Worm (Caenorhabditis elegans) whole organism, L4 larva: ENCODE data around the gene ubh-3.

Experiments used
- T20F7.1 ChIP-seq: fragments of 200-800 bp; sonication (Bioruptor generic); optimal IDR thresholded peaks from 2 replicates; lab custom pipeline; 2018; ENCODE audit warnings: mild to moderate bottlenecking, missing genetic modification characterization, missing compliant biosample characterization
- Y105C5A.15 ChIP-seq: fragments of 200-800 bp; sonication (Bioruptor generic); IDR thresholded peaks from 2 replicates; pipeline ENCODE4 v1.3.6; 2022; ENCODE audit warnings: missing genetic modification characterization, missing compliant biosample characterization
- ZK546.5 ChIP-seq, 2 experiments: sonication (generic microtip); optimal IDR thresholded peaks; 2 replicates each; lab custom pipeline; 2017; ENCODE audit warnings: missing biosample characterization in 2 of 2, missing genetic modification characterization in 2 of 2
- ceh-20 ChIP-seq: fragments of 200-800 bp; sonication (Bioruptor generic); IDR thresholded peaks from 2 replicates; pipeline ENCODE4 v1.3.6; 2022; ENCODE audit warnings: missing genetic modification reagents, missing genetic modification characterization, missing compliant biosample characterization
- ceh-32 ChIP-seq: sonication (generic microtip); optimal IDR thresholded peaks from 2 replicates; lab custom pipeline; 2016; ENCODE audit warnings: mild to moderate bottlenecking, missing genetic modification characterization, missing compliant biosample characterization; ENCODE audit not compliant: poor library complexity
- ceh-44 ChIP-seq: fragments of 200-800 bp; sonication (Bioruptor generic); IDR thresholded peaks from 2 replicates; pipeline ENCODE4 v1.3.6; 2022; ENCODE audit warnings: missing genetic modification reagents, missing genetic modification characterization, missing compliant biosample characterization
- ceh-82 ChIP-seq: sonication (generic microtip); optimal IDR thresholded peaks from 2 replicates; lab custom pipeline; 2017; ENCODE audit warnings: missing biosample characterization, missing genetic modification characterization
- daf-12 ChIP-seq: fragments of 150-350 bp; optimal IDR thresholded peaks from 2 replicates; lab custom pipeline; 2014; ENCODE audit warnings: missing biosample characterization, missing genetic modification reagents, missing genetic modification characterization
- daf-16 ChIP-seq, 3 experiments: sonication (generic microtip); optimal IDR thresholded peaks; 2 replicates each; lab custom pipeline; 2016 to 2017; ENCODE audit warnings: missing genetic modification characterization in 3 of 3, missing genetic modification reagents in 3 of 3, mild to moderate bottlenecking in 2 of 3, missing compliant biosample characterization in 2 of 3, missing biosample characterization in 1 of 3, moderate library complexity in 1 of 3
- daf-19 ChIP-seq: fragments of 200-800 bp; sonication (Bioruptor generic); conservative IDR thresholded peaks from 2 replicates; pipeline ENCODE4 v1.3.6; 2022; ENCODE audit warnings: missing genetic modification characterization, missing compliant biosample characterization
- daf-8 ChIP-seq: fragments of 200-800 bp; sonication (Bioruptor generic); IDR thresholded peaks from 2 replicates; pipeline ENCODE4 v1.3.6; 2022; ENCODE audit warnings: missing genetic modification characterization, missing compliant biosample characterization
- dmd-6 ChIP-seq: fragments of 200-800 bp; sonication (Bioruptor generic); IDR thresholded peaks from 2 replicates; pipeline ENCODE4 v1.3.6; 2022; ENCODE audit warnings: missing genetic modification reagents, missing genetic modification characterization, missing compliant biosample characterization
- egl-43 ChIP-seq: fragments of 200-800 bp; sonication (Bioruptor generic); IDR thresholded peaks from 2 replicates; pipeline ENCODE4 v1.3.6; 2022; ENCODE audit warnings: missing genetic modification reagents, missing genetic modification characterization, missing compliant biosample characterization
- hlh-11 ChIP-seq: fragments of 200-800 bp; sonication (Bioruptor generic); optimal IDR thresholded peaks from 2 replicates; lab custom pipeline; 2018; ENCODE audit warnings: mild to moderate bottlenecking, missing genetic modification characterization, missing compliant biosample characterization
- hlh-30 ChIP-seq: sonication (generic microtip); optimal IDR thresholded peaks from 2 replicates; lab custom pipeline; 2017; ENCODE audit warnings: antibody characterized with exemption, mild to moderate bottlenecking, missing genetic modification characterization, missing compliant biosample characterization; ENCODE audit not compliant: insufficient read depth
- lin-1 ChIP-seq: fragments of 200-800 bp; sonication (Bioruptor generic); IDR thresholded peaks from 2 replicates; pipeline ENCODE4 v1.3.6; 2022; ENCODE audit warnings: missing genetic modification reagents, missing genetic modification characterization, missing compliant biosample characterization
- lin-13 ChIP-seq: fragments of 150-350 bp; optimal IDR thresholded peaks from 2 replicates; lab custom pipeline; 2014; ENCODE audit warnings: missing biosample characterization, missing genetic modification reagents, missing genetic modification characterization
- lin-38 ChIP-seq: fragments of 200-800 bp; sonication (Bioruptor generic); IDR thresholded peaks from 2 replicates; pipeline ENCODE4 v1.3.6; 2022; ENCODE audit warnings: missing genetic modification reagents, missing genetic modification characterization, missing compliant biosample characterization
- lsy-2 ChIP-seq, 2 experiments: fragments of 150-350 bp in 1 of 2; sonication (generic microtip) in 1 of 2; optimal IDR thresholded peaks; 2 replicates each; lab custom pipeline; 2014 to 2017; ENCODE audit warnings: missing biosample characterization in 2 of 2, missing genetic modification characterization in 2 of 2
- nhr-111 ChIP-seq: fragments of 200-800 bp; sonication (Bioruptor generic); optimal IDR thresholded peaks from 2 replicates; lab custom pipeline; 2018; ENCODE audit warnings: mild to moderate bottlenecking, missing genetic modification characterization, missing compliant biosample characterization
- nhr-237 ChIP-seq: sonication (generic microtip); optimal IDR thresholded peaks from 2 replicates; lab custom pipeline; 2017; ENCODE audit warnings: missing biosample characterization, missing genetic modification characterization
- nhr-28 ChIP-seq: fragments of 150-350 bp; optimal IDR thresholded peaks from 2 replicates; lab custom pipeline; 2014; ENCODE audit warnings: missing biosample characterization, missing genetic modification characterization
- nhr-48 ChIP-seq: sonication (generic microtip); optimal IDR thresholded peaks from 2 replicates; lab custom pipeline; 2016; ENCODE audit warnings: mild to moderate bottlenecking, missing genetic modification characterization, missing compliant biosample characterization
- nhr-77 ChIP-seq: fragments of 150-350 bp; optimal IDR thresholded peaks from 2 replicates; lab custom pipeline; 2014; ENCODE audit warnings: missing biosample characterization, missing genetic modification characterization
- set-16 ChIP-seq: fragments of 200-800 bp; sonication (Bioruptor generic); IDR thresholded peaks from 2 replicates; pipeline ENCODE4 v1.3.6; 2022; ENCODE audit warnings: missing genetic modification reagents, missing genetic modification characterization, missing compliant biosample characterization
- snpc-1.2 ChIP-seq: fragments of 200-800 bp; sonication (Bioruptor generic); IDR thresholded peaks from 2 replicates; pipeline ENCODE4 v1.3.6; 2022; ENCODE audit warnings: missing genetic modification reagents, missing genetic modification characterization, missing compliant biosample characterization
- unc-62 ChIP-seq, 3 experiments: fragments of 150-350 bp in 1 of 3; sonication (generic microtip); optimal IDR thresholded peaks in 2 of 3; peaks in 1 of 3; 1 replicate in 1 of 3; 2 replicates in 2 of 3; lab custom pipeline; 2014 to 2017; ENCODE audit warnings: missing biosample characterization in 3 of 3, missing genetic modification characterization in 3 of 3, missing genetic modification reagents in 3 of 3, missing genotype in 1 of 3
- vab-7 ChIP-seq: fragments of 200-800 bp; sonication (Bioruptor generic); IDR thresholded peaks from 2 replicates; pipeline ENCODE4 v1.3.6; 2022; ENCODE audit warnings: missing genetic modification reagents, missing genetic modification characterization, missing compliant biosample characterization
- zfp-2 ChIP-seq: sonication (generic microtip); optimal IDR thresholded peaks from 2 replicates; lab custom pipeline; 2016; ENCODE audit warnings: mild to moderate bottlenecking, missing genetic modification characterization, missing compliant biosample characterization
- ztf-11 ChIP-seq: fragments of 150-350 bp; optimal IDR thresholded peaks from 2 replicates; lab custom pipeline; 2014; ENCODE audit warnings: missing biosample characterization, missing genetic modification characterization
- ztf-7 ChIP-seq: fragments of 150-350 bp; optimal IDR thresholded peaks from 2 replicates; lab custom pipeline; 2014; ENCODE audit warnings: missing biosample characterization, missing genetic modification characterization

The ubh-3 gene

ce11 chrV:6510622-6511021 lies 2.0 kb upstream of the ubh-3 start:
- TF ChIP-seq lsy-2 (tag; optimal IDR thresholded peaks at IDR 0.05; lab: Kevin White, UChicago) (peak in 1 of 2 experiments; percentile 44), egl-43 (GFP tag; lab: Robert Waterston, UW) (no peak)

- TF ChIP-seq hlh-30 (tag; lab: Kevin White, UChicago) (no peak), lin-1 (GFP tag; lab: Robert Waterston, UW) (no peak), nhr-237 (tag; lab: Kevin White, UChicago) (no peak), lin-38 (GFP tag; lab: Robert Waterston, UW) (no peak), ceh-82 (tag; lab: Kevin White, UChicago) (no peak), snpc-1.2 (GFP tag; lab: Robert Waterston, UW) (no peak), zfp-2 (tag; lab: Kevin White, UChicago) (no peak), ZK546.5 (tag; optimal IDR thresholded peaks at IDR 0.05; lab: Kevin White, UChicago) (no peak), nhr-111 (no peak), T20F7.1 (GFP tag; lab: Kevin White, UChicago) (no peak), daf-8 (GFP tag; lab: Robert Waterston, UW) (no peak)
- TF ChIP-seq, all 104 proteins: peak for 0
Observed at ce11 chrV:6509717-6510116, 1.1 kb upstream of the ubh-3 start, which contains the start of gene ubh-2. TSS of gene ubh-2 (minus strand) at chrV:6509817.

ce11 chrV:6506238-6506956 lies 2.2 kb downstream of the ubh-3 start:
- TF ChIP-seq unc-62 (GFP tag; optimal IDR thresholded peaks at IDR 0.05 in 1 of 2; lab: Kevin White, UChicago) (peak in 1 of 2 experiments; percentile 95), unc-62 (tag; optimal IDR thresholded peaks at IDR 0.05; lab: Kevin White, UChicago) (no peak), set-16 (no peak)

- TF ChIP-seq ceh-20 (GFP tag; lab: Robert Waterston, UW), result 0 out of 2 replicates have a peak, but pooled peaks have one; percentile 34
- TF ChIP-seq hlh-30 (tag; lab: Kevin White, UChicago), result peak; percentile 70
- no peak for TF ChIP-seq lsy-2 (tag; optimal IDR thresholded peaks at IDR 0.05; lab: Kevin White, UChicago)
- peak in 1 of 2 experiments; percentile 65 for TF ChIP-seq unc-62 (GFP tag; optimal IDR thresholded peaks at IDR 0.05 in 1 of 2; lab: Kevin White, UChicago)
- TF ChIP-seq unc-62 (tag; optimal IDR thresholded peaks at IDR 0.05; lab: Kevin White, UChicago), result no peak
- no peak for TF ChIP-seq ztf-11 (tag; lab: Kevin White, UChicago)
- peak; percentile 10 for TF ChIP-seq nhr-48 (tag; lab: Kevin White, UChicago)
- TF ChIP-seq hlh-11, result peak; percentile 27
Observed at ce11 chrV:6505339-6505811, 3.2 kb downstream of the ubh-3 start, which contains the start of gene W01A11.7. TSS of gene W01A11.7 (minus strand) at chrV:6505389.

- peak in 1 of 2 experiments; percentile 76 for TF ChIP-seq unc-62 (GFP tag; optimal IDR thresholded peaks at IDR 0.05 in 1 of 2; lab: Kevin White, UChicago)
- TF ChIP-seq unc-62 (tag; optimal IDR thresholded peaks at IDR 0.05; lab: Kevin White, UChicago), result no peak
- TF ChIP-seq nhr-28 (tag; lab: Kevin White, UChicago), result no peak
Observed at ce11 chrV:6504131-6504827, 4.3 kb downstream of the ubh-3 start, which contains the start of gene moc-2. TSS of gene moc-2 (minus strand) at chrV:6504181.

- TF ChIP-seq Y105C5A.15 (GFP tag; lab: Robert Waterston, UW) (no peak), vab-7 (GFP tag; lab: Robert Waterston, UW) (no peak), hlh-11 (peak; percentile 30), ceh-44 (no peak), zfp-2 (tag; lab: Kevin White, UChicago) (no peak), nhr-237 (tag; lab: Kevin White, UChicago) (no peak), daf-19 (GFP tag; lab: Robert Waterston, UW) (no peak), nhr-77 (peak; percentile 9), lin-13 (GFP tag; lab: Kevin White, UChicago) (no peak), dmd-6 (GFP tag; lab: Robert Waterston, UW) (peak; percentile 34; the same call in 1 of the 2 replicates), unc-62 (GFP tag; optimal IDR thresholded peaks at IDR 0.05 in 1 of 2; lab: Kevin White, UChicago) (no peak), unc-62 (tag; optimal IDR thresholded peaks at IDR 0.05; lab: Kevin White, UChicago) (no peak), ceh-82 (tag; lab: Kevin White, UChicago) (no peak), daf-12 (tag; lab: Kevin White, UChicago) (no peak), hlh-30 (tag; lab: Kevin White, UChicago) (peak; percentile 35), ceh-32 (tag; lab: Kevin White, UChicago) (no peak), ceh-20 (GFP tag; lab: Robert Waterston, UW) (0 out of 2 replicates have a peak, but pooled peaks have one; percentile 53), nhr-28 (tag; lab: Kevin White, UChicago) (peak; percentile 23), nhr-48 (tag; lab: Kevin White, UChicago) (no peak), daf-16 (GFP tag; optimal IDR thresholded peaks at IDR 0.05; lab: Kevin White, UChicago) (no peak), daf-16 (tag; optimal IDR thresholded peaks at IDR 0.05; lab: Kevin White, UChicago) (peak; percentile 37), ztf-7 (tag; lab: Kevin White, UChicago) (no peak)
Observed at ce11 chrV:6503158-6503557, 5.4 kb downstream of the ubh-3 start.
